Fruit fly (Drosophila melanogaster) whole organism, prepupa: ENCODE results near the gene qin.

ENCODE experiments used
- CG10631 ChIP-seq: fragments of 200-800 bp; sonication (Bioruptor generic); optimal IDR thresholded peaks from 2 replicates; lab custom pipeline; 2016; ENCODE audit warnings: missing biosample characterization, missing genetic modification characterization
- CG10669 ChIP-seq: fragments of 200-800 bp; sonication (Bioruptor generic); optimal IDR thresholded peaks from 3 replicates; lab custom pipeline; 2018; ENCODE audit warnings: missing biosample characterization, mild to moderate bottlenecking, missing genetic modification characterization, moderate library complexity
- Gug ChIP-seq: fragments of 200-800 bp; sonication (Bioruptor generic); IDR thresholded peaks from 2 replicates; pipeline ENCODE4 v1.3.6; 2022; ENCODE audit warnings: missing biosample characterization, missing genetic modification characterization
- Hr39 ChIP-seq: fragments of 200-800 bp; sonication (Bioruptor generic); optimal IDR thresholded peaks from 2 replicates; lab custom pipeline; 2016; ENCODE audit warnings: missing biosample characterization, missing genetic modification characterization
- cyc ChIP-seq: fragments of 200-800 bp; sonication (Bioruptor generic); optimal IDR thresholded peaks from 3 replicates; lab custom pipeline; 2016; ENCODE audit warnings: missing biosample characterization, missing genetic modification characterization
- fd85E ChIP-seq: fragments of 200-800 bp; sonication (Bioruptor generic); optimal IDR thresholded peaks from 3 replicates; lab custom pipeline; 2016; ENCODE audit warnings: missing biosample characterization, missing genetic modification characterization
- salr ChIP-seq, 2 experiments: fragments of 200-800 bp; sonication (Bioruptor generic); optimal IDR thresholded peaks; 3 replicates each; lab custom pipeline; 2016 to 2018; ENCODE audit warnings: missing biosample characterization in 2 of 2, missing genetic modification characterization in 2 of 2, mild to moderate bottlenecking in 1 of 2

- TF ChIP-seq fd85E (no peak), Gug (GFP tag; lab: Robert Waterston, UW) (no peak), salr (GFP tag; optimal IDR thresholded peaks at IDR 0.05; lab: Kevin White, UChicago) (no peak), CG10631 (GFP tag; lab: Kevin White, UChicago) (no peak), cyc (GFP tag; lab: Kevin White, UChicago) (no peak), CG10669 (GFP tag; lab: Kevin White, UChicago) (no peak), Hr39 (no peak)
Observed at dm6 chr3R:18643646-18644045, 52.8 kb downstream of the qin start.
